Worm (Caenorhabditis elegans) whole organism, L4 larva: ENCODE measurements around the gene srh-208.
"Not testable (repeated sequence)": the region's sequence is repeated elsewhere in the genome, so short reads cannot be mapped to it uniquely, and the experiment has no call there.

Experiments
- F10B5.3 ChIP-seq: sonication (generic microtip); optimal IDR thresholded peaks from 2 replicates; lab custom pipeline; 2016; ENCODE audit warnings: mild to moderate bottlenecking, missing genetic modification characterization, missing compliant biosample characterization
- R02D3.7 ChIP-seq: fragments of 150-350 bp; sonication (generic microtip); optimal IDR thresholded peaks from 3 replicates; lab custom pipeline; 2014; ENCODE audit warnings: missing biosample characterization, missing genetic modification characterization
- Y5F2A.4 ChIP-seq: fragments of 200-800 bp; sonication (Bioruptor generic); optimal IDR thresholded peaks from 2 replicates; lab custom pipeline; 2018; ENCODE audit warnings: mild to moderate bottlenecking, missing genetic modification characterization, missing compliant biosample characterization
- ZK337.2 ChIP-seq: fragments of 200-800 bp; sonication (Bioruptor generic); IDR thresholded peaks from 2 replicates; pipeline ENCODE4 v1.3.6; 2022; ENCODE audit warnings: missing genetic modification reagents, missing genetic modification characterization, missing compliant biosample characterization
- aha-1 ChIP-seq: fragments of 150-350 bp; peaks from one replicate; lab custom pipeline; 2014; ENCODE audit warnings: missing biosample characterization, missing genetic modification characterization
- arid-1 ChIP-seq: fragments of 200-800 bp; sonication (Bioruptor generic); conservative IDR thresholded peaks from 2 replicates; pipeline ENCODE4 v1.3.6; 2022; ENCODE audit warnings: missing genetic modification reagents, missing genetic modification characterization, missing compliant biosample characterization
- ceh-32 ChIP-seq: sonication (generic microtip); optimal IDR thresholded peaks from 2 replicates; lab custom pipeline; 2016; ENCODE audit warnings: mild to moderate bottlenecking, missing genetic modification characterization, missing compliant biosample characterization; ENCODE audit not compliant: poor library complexity
- ceh-44 ChIP-seq: fragments of 200-800 bp; sonication (Bioruptor generic); IDR thresholded peaks from 2 replicates; pipeline ENCODE4 v1.3.6; 2022; ENCODE audit warnings: missing genetic modification reagents, missing genetic modification characterization, missing compliant biosample characterization
- ceh-62 ChIP-seq: sonication (generic microtip); optimal IDR thresholded peaks from 2 replicates; lab custom pipeline; 2017; ENCODE audit warnings: missing biosample characterization, missing genetic modification characterization
- ceh-82 ChIP-seq: sonication (generic microtip); optimal IDR thresholded peaks from 2 replicates; lab custom pipeline; 2017; ENCODE audit warnings: missing biosample characterization, missing genetic modification characterization
- dmd-6 ChIP-seq: fragments of 200-800 bp; sonication (Bioruptor generic); IDR thresholded peaks from 2 replicates; pipeline ENCODE4 v1.3.6; 2022; ENCODE audit warnings: missing genetic modification reagents, missing genetic modification characterization, missing compliant biosample characterization
- dmd-9 ChIP-seq: fragments of 200-800 bp; sonication (Bioruptor generic); IDR thresholded peaks from 2 replicates; pipeline ENCODE4 v1.3.6; 2022; ENCODE audit warnings: missing genetic modification reagents, missing genetic modification characterization, missing compliant biosample characterization
- dpl-1 ChIP-seq: fragments of 150-350 bp; optimal IDR thresholded peaks from 2 replicates; lab custom pipeline; 2014; ENCODE audit warnings: missing biosample characterization, missing genetic modification reagents, missing genetic modification characterization
- egl-43 ChIP-seq: fragments of 200-800 bp; sonication (Bioruptor generic); IDR thresholded peaks from 2 replicates; pipeline ENCODE4 v1.3.6; 2022; ENCODE audit warnings: missing genetic modification reagents, missing genetic modification characterization, missing compliant biosample characterization
- hmg-1.1 ChIP-seq: fragments of 200-800 bp; sonication (Bioruptor generic); IDR thresholded peaks from 2 replicates; pipeline ENCODE4 v1.3.6; 2022; ENCODE audit warnings: missing genetic modification reagents, missing genetic modification characterization, missing compliant biosample characterization
- lim-7 ChIP-seq: fragments of 200-800 bp; sonication (Bioruptor generic); IDR thresholded peaks from 2 replicates; pipeline ENCODE4 v1.3.6; 2022; ENCODE audit warnings: missing genetic modification characterization, missing compliant biosample characterization
- lin-15B ChIP-seq: fragments of 150-350 bp; sonication (generic microtip); optimal IDR thresholded peaks from 3 replicates; lab custom pipeline; 2014; ENCODE audit warnings: missing biosample characterization, missing genetic modification characterization
- lin-38 ChIP-seq: fragments of 200-800 bp; sonication (Bioruptor generic); IDR thresholded peaks from 2 replicates; pipeline ENCODE4 v1.3.6; 2022; ENCODE audit warnings: missing genetic modification reagents, missing genetic modification characterization, missing compliant biosample characterization
- lsy-2 ChIP-seq, 2 experiments: fragments of 150-350 bp in 1 of 2; sonication (generic microtip) in 1 of 2; optimal IDR thresholded peaks; 2 replicates each; lab custom pipeline; 2014 to 2017; ENCODE audit warnings: missing biosample characterization in 2 of 2, missing genetic modification characterization in 2 of 2
- mes-2 ChIP-seq: sonication (generic microtip); optimal IDR thresholded peaks from 2 replicates; lab custom pipeline; 2016; ENCODE audit warnings: missing genotype, mild to moderate bottlenecking, missing genetic modification characterization, missing compliant biosample characterization; ENCODE audit not compliant: poor library complexity, severe bottlenecking
- nhr-10 ChIP-seq: fragments of 150-350 bp; optimal IDR thresholded peaks from 2 replicates; lab custom pipeline; 2014; ENCODE audit warnings: missing biosample characterization, missing genetic modification characterization
- nhr-237 ChIP-seq: sonication (generic microtip); optimal IDR thresholded peaks from 2 replicates; lab custom pipeline; 2017; ENCODE audit warnings: missing biosample characterization, missing genetic modification characterization
- nhr-48 ChIP-seq: sonication (generic microtip); optimal IDR thresholded peaks from 2 replicates; lab custom pipeline; 2016; ENCODE audit warnings: mild to moderate bottlenecking, missing genetic modification characterization, missing compliant biosample characterization
- php-3 ChIP-seq: fragments of 200-800 bp; sonication (Bioruptor generic); IDR thresholded peaks from 2 replicates; pipeline ENCODE4 v1.3.6; 2022; ENCODE audit warnings: missing genetic modification reagents, missing genetic modification characterization, missing compliant biosample characterization
- pqm-1 ChIP-seq: sonication (generic microtip); optimal IDR thresholded peaks from 2 replicates; lab custom pipeline; 2017; ENCODE audit warnings: missing biosample characterization, missing genetic modification characterization
- rbr-2 ChIP-seq: sonication (generic microtip); optimal IDR thresholded peaks from 2 replicates; lab custom pipeline; 2016; ENCODE audit warnings: missing genotype, missing genetic modification characterization, missing compliant biosample characterization
- saeg-2 ChIP-seq: fragments of 200-800 bp; sonication (Bioruptor generic); IDR thresholded peaks from 2 replicates; pipeline ENCODE4 v1.3.6; 2022; ENCODE audit warnings: missing genetic modification reagents, missing genetic modification characterization, missing compliant biosample characterization
- sdz-12 ChIP-seq: fragments of 200-800 bp; sonication (Bioruptor generic); optimal IDR thresholded peaks from 2 replicates; lab custom pipeline; 2018; ENCODE audit warnings: mild to moderate bottlenecking, missing genetic modification characterization, missing compliant biosample characterization
- set-16 ChIP-seq: fragments of 200-800 bp; sonication (Bioruptor generic); IDR thresholded peaks from 2 replicates; pipeline ENCODE4 v1.3.6; 2022; ENCODE audit warnings: missing genetic modification reagents, missing genetic modification characterization, missing compliant biosample characterization
- snpc-4 ChIP-seq: fragments of 150-350 bp; optimal IDR thresholded peaks from 2 replicates; lab custom pipeline; 2014; ENCODE audit warnings: missing biosample characterization, missing genetic modification characterization
- unc-62 ChIP-seq, 3 experiments: fragments of 150-350 bp in 1 of 3; sonication (generic microtip); optimal IDR thresholded peaks in 2 of 3; peaks in 1 of 3; 1 replicate in 1 of 3; 2 replicates in 2 of 3; lab custom pipeline; 2014 to 2017; ENCODE audit warnings: missing biosample characterization in 3 of 3, missing genetic modification characterization in 3 of 3, missing genetic modification reagents in 3 of 3, missing genotype in 1 of 3
- zag-1 ChIP-seq: fragments of 150-350 bp; optimal IDR thresholded peaks from 2 replicates; lab custom pipeline; 2014; ENCODE audit warnings: missing biosample characterization, missing genetic modification characterization
- zfp-2 ChIP-seq: sonication (generic microtip); optimal IDR thresholded peaks from 2 replicates; lab custom pipeline; 2016; ENCODE audit warnings: mild to moderate bottlenecking, missing genetic modification characterization, missing compliant biosample characterization
- zfp-3 ChIP-seq: fragments of 200-800 bp; sonication (Bioruptor generic); conservative IDR thresholded peaks from 2 replicates; pipeline ENCODE4 v1.3.6; 2022; ENCODE audit warnings: missing genetic modification reagents, missing genetic modification characterization, missing compliant biosample characterization

Gene srh-208

DNA sequence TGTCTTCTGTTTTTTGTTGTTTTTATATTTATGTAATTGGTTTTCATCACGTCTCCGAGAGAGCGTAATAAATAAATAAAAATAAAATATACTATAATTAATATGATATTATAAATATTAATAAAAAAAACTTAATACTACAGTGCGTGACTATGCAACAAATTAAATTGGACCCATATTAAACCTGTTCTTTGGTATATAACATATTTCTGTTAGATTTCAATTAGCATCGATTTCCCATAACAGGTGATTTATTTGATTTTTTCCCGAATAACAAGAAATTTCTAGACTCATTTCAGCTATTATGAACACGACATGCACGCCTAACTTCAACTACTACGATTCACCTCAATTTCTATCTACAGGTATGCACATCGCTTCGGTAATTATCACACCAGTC is at the start of gene srh-208:
Gene srh-208, plus strand, starts transcription at position 301 of the 400 bp plus-strand sequence.
- TF ChIP-seq nhr-10 (tag; lab: Kevin White, UChicago); pqm-1 (tag; lab: Kevin White, UChicago); dmd-6: not testable (repeated sequence)

DNA sequence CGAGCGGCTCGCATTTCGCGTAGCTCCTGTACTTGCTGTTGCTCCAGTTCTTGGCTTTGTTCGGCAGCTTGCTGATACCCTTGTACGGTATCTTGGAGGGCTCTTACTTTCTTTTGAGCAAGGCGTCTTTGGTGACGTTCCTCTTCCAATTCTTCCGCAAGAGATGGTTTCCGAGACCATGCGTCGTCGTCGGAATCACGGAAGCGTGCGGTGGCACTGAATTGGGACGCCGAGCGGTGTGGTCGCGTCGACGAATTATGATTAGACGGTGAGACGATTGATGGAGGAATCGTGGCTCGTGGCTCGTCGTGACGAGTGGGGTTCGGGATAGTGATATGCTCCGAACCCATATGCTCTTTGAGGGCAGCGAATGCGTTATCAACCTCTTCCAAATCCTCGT is 40.8 kb upstream of the srh-208 start:
- TF ChIP-seq ceh-62 (tag; lab: Kevin White, UChicago), result no peak
- no peak for TF ChIP-seq php-3
- TF ChIP-seq lsy-2 (tag; optimal IDR thresholded peaks at IDR 0.05; lab: Kevin White, UChicago), result no peak
- TF ChIP-seq aha-1, result peak; percentile 65
- no peak for TF ChIP-seq arid-1 (GFP tag; lab: Robert Waterston, UW)
- no peak for TF ChIP-seq nhr-48
- no peak for TF ChIP-seq egl-43 (GFP tag; lab: Robert Waterston, UW)
- TF ChIP-seq ceh-82 (tag; lab: Kevin White, UChicago), result no peak

DNA sequence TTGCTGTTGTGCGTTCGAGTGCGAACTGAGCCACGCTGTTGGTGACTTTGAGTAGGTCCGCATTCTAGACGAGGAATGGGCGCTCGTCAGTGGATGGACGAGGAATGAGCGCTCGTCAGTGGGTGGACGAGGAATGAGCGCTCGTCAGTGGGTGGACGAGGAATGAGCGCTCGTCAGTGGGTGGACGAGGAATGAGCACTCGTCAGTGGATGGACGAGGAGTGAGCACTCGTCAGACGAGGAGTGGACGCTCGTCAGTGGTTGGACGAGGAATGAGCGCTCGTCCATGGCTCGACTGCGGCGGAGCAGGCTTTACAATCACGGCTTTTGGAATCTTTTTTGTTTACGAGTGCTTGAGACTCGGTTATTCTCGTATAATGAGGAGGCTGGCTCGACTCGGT is 38.7 kb upstream of the srh-208 start:
- TF ChIP-seq lim-7 (GFP tag; lab: Robert Waterston, UW), result no peak
- peak; percentile 81 for TF ChIP-seq set-16 (GFP tag; lab: Robert Waterston, UW)

DNA sequence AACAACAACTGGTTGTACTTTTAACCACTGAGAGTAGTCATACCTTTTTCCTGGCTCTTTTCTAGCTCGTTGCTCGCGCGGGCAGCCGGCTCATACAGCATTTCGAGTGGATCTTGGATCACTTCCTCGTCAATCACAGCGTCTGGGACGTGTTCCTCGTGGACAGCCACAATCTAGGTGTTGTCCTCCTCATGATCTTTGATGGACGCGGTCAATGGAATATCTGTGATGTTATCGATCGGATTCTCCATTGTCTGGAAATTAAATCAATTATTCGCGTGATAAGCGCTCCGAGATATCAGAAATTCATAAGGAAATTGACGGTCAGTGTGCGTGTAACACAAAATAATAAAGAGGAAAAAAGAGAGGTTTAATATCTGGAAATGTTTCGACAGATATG is 37.3 kb upstream of the srh-208 start, which contains the start of gene F21D9.8:
Gene F21D9.8, minus strand, starts transcription at position 101 of the 400 bp plus-strand sequence.
- TF ChIP-seq dmd-6 (no peak), rbr-2 (tag; lab: Kevin White, UChicago) (no peak), ZK337.2 (GFP tag; lab: Robert Waterston, UW) (no peak), lim-7 (GFP tag; lab: Robert Waterston, UW) (no peak), ceh-44 (GFP tag; lab: Robert Waterston, UW) (no peak), dmd-9 (GFP tag; lab: Robert Waterston, UW) (no peak), ceh-32 (tag; lab: Kevin White, UChicago) (no peak), lsy-2 (tag; optimal IDR thresholded peaks at IDR 0.05; lab: Kevin White, UChicago) (no peak), Y5F2A.4 (GFP tag; lab: Kevin White, UChicago) (no peak), lin-38 (GFP tag; lab: Robert Waterston, UW) (no peak), dpl-1 (GFP tag; lab: Kevin White, UChicago) (no peak), mes-2 (no peak), F10B5.3 (tag; lab: Kevin White, UChicago) (no peak), ceh-82 (tag; lab: Kevin White, UChicago) (no peak), set-16 (GFP tag; lab: Robert Waterston, UW) (no peak), sdz-12 (GFP tag; lab: Kevin White, UChicago) (no peak), snpc-4 (tag; lab: Kevin White, UChicago) (no peak), zfp-3 (GFP tag; lab: Robert Waterston, UW) (no peak)

DNA sequence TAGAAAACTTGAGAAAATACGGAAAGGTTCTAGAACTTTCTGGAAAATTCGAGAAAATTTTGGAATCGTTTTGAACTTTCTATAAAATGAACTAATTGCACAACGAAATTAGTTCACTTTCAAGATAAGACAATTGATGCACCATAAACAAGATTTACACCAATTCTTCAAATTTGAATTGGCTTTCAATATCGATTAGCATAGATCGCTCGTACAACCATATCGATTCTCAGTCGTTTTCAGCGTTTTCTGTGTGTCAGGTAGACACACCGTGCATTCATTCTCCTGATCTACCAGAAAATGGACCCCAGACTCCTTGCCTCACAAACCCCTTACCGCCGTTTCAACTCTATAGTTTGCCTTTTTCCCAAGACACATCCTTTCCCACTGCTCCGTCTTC is 34.8 kb upstream of the srh-208 start, which contains the start of gene fbxb-117:
Gene fbxb-117, plus strand, starts transcription at position 301 of the 400 bp plus-strand sequence.
- TF ChIP-seq aha-1 (peak; percentile 75), saeg-2 (GFP tag; lab: Robert Waterston, UW) (no peak), zfp-2 (tag; lab: Kevin White, UChicago) (no peak)

DNA sequence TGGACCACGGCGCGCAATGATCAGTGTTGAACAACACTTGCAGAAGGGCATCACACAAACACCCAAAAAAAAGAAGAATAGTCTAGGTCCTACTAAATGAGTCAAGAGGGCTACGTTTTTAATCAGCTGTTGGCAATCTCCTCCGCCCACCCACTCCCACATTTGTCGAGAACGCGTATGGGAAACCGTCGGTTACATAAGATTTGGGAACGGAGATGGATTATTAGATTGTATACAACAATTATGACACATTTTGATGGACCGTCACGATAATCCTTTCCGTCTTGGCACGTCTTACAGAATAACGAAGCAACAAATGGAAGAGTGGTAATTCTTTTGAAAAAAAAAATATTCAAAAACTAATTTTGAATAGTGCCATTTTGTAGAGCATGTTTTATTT is 31.2 kb upstream of the srh-208 start:
- no peak for TF ChIP-seq hmg-1.1 (GFP tag; lab: Robert Waterston, UW)
- peak in 1 of 2 experiments; percentile 21 for TF ChIP-seq unc-62 (GFP tag; optimal IDR thresholded peaks at IDR 0.05 in 1 of 2; lab: Kevin White, UChicago)
- no peak for TF ChIP-seq unc-62 (tag; optimal IDR thresholded peaks at IDR 0.05; lab: Kevin White, UChicago)
- TF ChIP-seq zag-1, result no peak
- TF ChIP-seq lin-15B (tag; lab: Kevin White, UChicago), result no peak
- TF ChIP-seq nhr-237 (tag; lab: Kevin White, UChicago), result no peak
- TF ChIP-seq R02D3.7 (tag; lab: Kevin White, UChicago), result no peak
